Worm (Caenorhabditis elegans) whole organism, L1 larva: Measurements from ENCODE around the gene F47B8.2.
"Not testable (repeated sequence)": the region's sequence is repeated elsewhere in the genome, so short reads cannot be mapped to it uniquely, and the experiment has no call there.

Experiments used
- Y116A8C.19 ChIP-seq: sonication (generic microtip); optimal IDR thresholded peaks from 2 replicates; lab custom pipeline; 2016; ENCODE audit warnings: missing compliant biosample characterization, missing genetic modification characterization, borderline replicate concordance
- ama-1 ChIP-seq: fragments of 150-350 bp; optimal IDR thresholded peaks from 2 replicates; lab custom pipeline; 2014
- ceh-82 ChIP-seq, 3 experiments: fragments of 150-350 bp in 1 of 3; sonication (generic microtip) in 2 of 3; optimal IDR thresholded peaks; 2 replicates each; lab custom pipeline; 2014 to 2017; ENCODE audit warnings: missing biosample characterization in 3 of 3, missing genetic modification characterization in 3 of 3
- lin-35 ChIP-seq, 2 experiments: fragments of 150-350 bp; optimal IDR thresholded peaks; 2 replicates each; lab custom pipeline; 2014; ENCODE audit warnings: missing biosample characterization in 2 of 2, missing genetic modification characterization in 2 of 2, missing genetic modification reagents in 2 of 2
- lsy-2 ChIP-seq, 2 experiments: fragments of 150-350 bp; optimal IDR thresholded peaks; 2 replicates each; lab custom pipeline; 2014; ENCODE audit warnings: missing biosample characterization in 2 of 2, missing genetic modification characterization in 2 of 2
- nhr-11 ChIP-seq: fragments of 150-350 bp; optimal IDR thresholded peaks from 2 replicates; lab custom pipeline; 2014; ENCODE audit warnings: missing biosample characterization, missing genetic modification characterization
- nhr-12 ChIP-seq: sonication (generic microtip); optimal IDR thresholded peaks from 2 replicates; lab custom pipeline; 2017; ENCODE audit warnings: missing biosample characterization, missing genetic modification characterization
- nhr-28 ChIP-seq: fragments of 150-350 bp; optimal IDR thresholded peaks from 2 replicates; lab custom pipeline; 2014; ENCODE audit warnings: missing biosample characterization, missing genetic modification characterization
- nhr-77 ChIP-seq: fragments of 150-350 bp; optimal IDR thresholded peaks from 2 replicates; lab custom pipeline; 2014; ENCODE audit warnings: missing biosample characterization, missing genetic modification characterization
- skn-1 ChIP-seq: fragments of 150-350 bp; optimal IDR thresholded peaks from 2 replicates; lab custom pipeline; 2014; ENCODE audit warnings: missing biosample characterization, missing genetic modification characterization
- unc-130 ChIP-seq: fragments of 150-350 bp; optimal IDR thresholded peaks from 2 replicates; lab custom pipeline; 2017; ENCODE audit warnings: missing biosample characterization, missing genetic modification characterization, inconsistent platforms
- ztf-11 ChIP-seq, 2 experiments: sonication (generic microtip); optimal IDR thresholded peaks; 2 replicates each; lab custom pipeline; 2016 to 2017; ENCODE audit warnings: missing genetic modification characterization in 2 of 2, missing biosample characterization in 1 of 2, missing compliant biosample characterization in 1 of 2
- ztf-4 ChIP-seq: fragments of 150-350 bp; optimal IDR thresholded peaks from 2 replicates; lab custom pipeline; 2014; ENCODE audit warnings: missing biosample characterization, missing genetic modification characterization

DNA sequence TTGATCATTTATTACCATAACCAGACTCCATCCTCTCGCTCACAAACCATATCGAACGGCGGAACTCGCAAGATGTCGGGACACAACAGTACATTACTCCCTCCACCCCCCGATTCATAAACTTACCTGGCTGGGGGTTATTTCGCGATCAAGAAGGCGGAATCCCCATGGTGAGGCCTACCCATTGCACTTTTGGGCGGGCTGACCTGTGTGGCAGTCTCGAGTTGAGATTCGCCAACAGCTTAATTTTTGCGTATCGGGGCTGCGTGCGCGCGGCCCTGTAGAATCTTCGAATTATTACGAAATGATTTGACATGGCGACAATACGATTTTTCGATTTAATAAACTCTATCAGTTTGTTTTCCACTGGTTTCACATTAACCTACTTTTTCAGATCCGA, 39.0 kb downstream of the F47B8.2 start:
- TF ChIP-seq ztf-4 (tag; lab: Kevin White, UChicago); nhr-11 (tag; lab: Kevin White, UChicago); Y116A8C.19; nhr-12 (tag; lab: Kevin White, UChicago); lin-35 (GFP tag; optimal IDR thresholded peaks at IDR 0.05; lab: Kevin White, UChicago); ama-1; lsy-2 (tag; optimal IDR thresholded peaks at IDR 0.05; lab: Kevin White, UChicago); skn-1 (tag; lab: Kevin White, UChicago); ceh-82 (tag; optimal IDR thresholded peaks at IDR 0.05; lab: Kevin White, UChicago); unc-130 (tag; lab: Kevin White, UChicago); nhr-28; nhr-77; ztf-11 (tag; optimal IDR thresholded peaks at IDR 0.05; lab: Kevin White, UChicago): not testable (repeated sequence)
